Worm (Caenorhabditis elegans): ENCODE results near the gene ssq-1.

DNA sequence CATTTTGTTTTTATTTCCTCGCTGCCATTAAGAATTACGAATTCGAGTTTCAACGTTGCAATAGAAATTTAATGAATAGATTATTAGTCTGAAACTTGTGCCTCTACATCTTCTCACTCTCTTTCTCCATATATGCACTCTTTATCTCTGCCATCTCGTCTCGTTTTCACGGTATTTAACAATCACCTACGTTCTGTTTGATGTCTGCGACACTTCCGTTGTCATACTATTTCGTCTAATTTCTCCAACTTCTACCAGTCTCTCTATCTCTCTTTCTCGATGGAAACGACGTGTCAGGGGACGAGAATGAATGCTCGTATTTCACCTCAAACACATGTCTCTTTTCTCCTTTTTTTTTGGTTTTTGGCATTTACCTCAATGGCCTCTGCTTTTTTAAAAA, 21.5 kb downstream of the ssq-1 start:
- no peak for TF ChIP-seq ets-4 (tag; optimal IDR thresholded peaks at IDR 0.05)
- peak; percentile 31 for TF ChIP-seq hlh-30 (tag; optimal IDR thresholded peaks at IDR 0.05; ENCODE audit: insufficient read depth)
- no peak for TF ChIP-seq lim-6 (tag; optimal IDR thresholded peaks at IDR 0.05)
- no peak for TF ChIP-seq pha-4 (tag; optimal IDR thresholded peaks at IDR 0.05)
- no peak for TF ChIP-seq lin-11 (tag; optimal IDR thresholded peaks at IDR 0.05)
- no peak for TF ChIP-seq fkh-10 (GFP tag; optimal IDR thresholded peaks at IDR 0.05)
- TF ChIP-seq ceh-19 (GFP tag; optimal IDR thresholded peaks at IDR 0.05) = no peak
- no peak for TF ChIP-seq unc-86 (tag; optimal IDR thresholded peaks at IDR 0.05)
- no peak for TF ChIP-seq odd-2 (tag; optimal IDR thresholded peaks at IDR 0.05)
- TF ChIP-seq ceh-14 (tag; optimal IDR thresholded peaks at IDR 0.05) = no peak
- TF ChIP-seq ceh-30 (tag; optimal IDR thresholded peaks at IDR 0.05) = no peak
- no peak for TF ChIP-seq sdc-2 (tag; optimal IDR thresholded peaks at IDR 0.05)
- no peak for TF ChIP-seq eyg-1 (tag; optimal IDR thresholded peaks at IDR 0.05)
- TF ChIP-seq elt-2 (tag; optimal IDR thresholded peaks at IDR 0.05) = no peak
